Worm (Caenorhabditis elegans): ENCODE measurements around the gene nhr-208.

Gene nhr-208

DNA sequence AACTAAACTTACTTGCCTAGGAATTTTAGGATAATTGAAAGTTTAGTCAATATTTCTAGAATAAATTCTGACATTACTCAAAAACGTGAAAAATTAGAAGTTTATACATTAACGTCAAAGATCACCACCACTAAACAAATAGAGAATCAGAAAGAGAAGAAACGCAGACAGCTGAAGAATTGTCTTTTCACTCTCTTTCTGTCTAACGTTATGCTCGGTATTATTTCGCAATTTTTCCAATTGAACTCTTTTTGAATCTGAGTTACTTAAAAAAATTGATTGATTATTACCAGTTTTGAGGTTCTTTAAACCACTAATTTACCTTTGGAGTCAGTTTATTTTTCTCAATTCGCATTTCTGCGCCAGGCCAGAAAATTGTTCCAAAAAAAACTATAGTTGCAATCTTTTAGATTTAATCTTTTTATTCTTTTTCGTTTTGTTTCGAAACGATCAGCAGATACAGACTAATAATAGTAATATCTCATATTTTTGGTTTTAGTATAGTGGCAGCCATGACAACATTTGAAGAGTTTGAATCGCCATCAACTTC, 6.8 kb downstream of the nhr-208 start, which contains the start of gene nhr-154:
nhr-154 (plus strand) TSS at position 500 of the 550 bp plus-strand sequence.
- TF ChIP-seq tra-4 (tag; optimal IDR thresholded peaks at IDR 0.05) (no peak), tbx-37 (GFP tag; conservative IDR thresholded peaks at IDR 0.05) (no peak), B0310.2 (tag; optimal IDR thresholded peaks at IDR 0.05) (no peak), ceh-13 (GFP tag; optimal IDR thresholded peaks at IDR 0.05) (no peak), ama-1 (optimal IDR thresholded peaks at IDR 0.05) (no peak), ets-7 (tag; optimal IDR thresholded peaks at IDR 0.05) (no peak)

ce11 chrV:12103920-12104319, 9.8 kb downstream of the nhr-208 start, which contains the start of gene nhr-153:
Gene nhr-153 (plus strand): TSS chrV:12104220.
- TF ChIP-seq tbx-37 (GFP tag; conservative IDR thresholded peaks at IDR 0.05): no peak
- no peak for TF ChIP-seq B0310.2 (tag; optimal IDR thresholded peaks at IDR 0.05)
- no peak for TF ChIP-seq ceh-36 (tag; optimal IDR thresholded peaks at IDR 0.05)
- no peak for TF ChIP-seq F13C5.2 (tag; optimal IDR thresholded peaks at IDR 0.05)

ce11 chrV:12106841-12107240, 12.7 kb downstream of the nhr-208 start, which contains the start of gene nhr-136:
Gene nhr-136 (plus strand): TSS chrV:12107141.
- no peak for TF ChIP-seq ceh-36 (tag; optimal IDR thresholded peaks at IDR 0.05)

- no peak for TF ChIP-seq tra-4 (tag; optimal IDR thresholded peaks at IDR 0.05)
- no peak for TF ChIP-seq hmg-4 (GFP tag; optimal IDR thresholded peaks at IDR 0.05)
- TF ChIP-seq hnd-1 (tag; optimal IDR thresholded peaks at IDR 0.05): no peak
- no peak for TF ChIP-seq ceh-13 (GFP tag; optimal IDR thresholded peaks at IDR 0.05)
- no peak for TF ChIP-seq B0310.2 (tag; optimal IDR thresholded peaks at IDR 0.05)
- no peak for TF ChIP-seq tbx-37 (GFP tag; conservative IDR thresholded peaks at IDR 0.05)
- no peak for TF ChIP-seq aly-1 (tag; optimal IDR thresholded peaks at IDR 0.05)
- no peak for TF ChIP-seq pes-1 (GFP tag; IDR thresholded peaks at IDR 0.05)
- TF ChIP-seq sea-1 (GFP tag; conservative IDR thresholded peaks at IDR 0.05): no peak
- TF ChIP-seq ceh-36 (tag; optimal IDR thresholded peaks at IDR 0.05): no peak
- no peak for TF ChIP-seq ama-1 (optimal IDR thresholded peaks at IDR 0.05)
- TF ChIP-seq scrt-1 (GFP tag; IDR thresholded peaks at IDR 0.05): no peak
- TF ChIP-seq tbx-11 (GFP tag; IDR thresholded peaks at IDR 0.05): no peak
- no peak for TF ChIP-seq hmbx-1 (tag; optimal IDR thresholded peaks at IDR 0.05)
- no peak for TF ChIP-seq flt-1 (GFP tag; IDR thresholded peaks at IDR 0.05)
- TF ChIP-seq F13C5.2 (tag; optimal IDR thresholded peaks at IDR 0.05): no peak
Measured at ce11 chrV:12111452-12111851, 17.3 kb downstream of the nhr-208 start, which contains the start of gene lhpp-1. Gene lhpp-1 (minus strand): TSS chrV:12111805.

- TF ChIP-seq ets-7 (tag; optimal IDR thresholded peaks at IDR 0.05): no peak
Measured at ce11 chrV:12113726-12114125, 19.6 kb downstream of the nhr-208 start.

DNA sequence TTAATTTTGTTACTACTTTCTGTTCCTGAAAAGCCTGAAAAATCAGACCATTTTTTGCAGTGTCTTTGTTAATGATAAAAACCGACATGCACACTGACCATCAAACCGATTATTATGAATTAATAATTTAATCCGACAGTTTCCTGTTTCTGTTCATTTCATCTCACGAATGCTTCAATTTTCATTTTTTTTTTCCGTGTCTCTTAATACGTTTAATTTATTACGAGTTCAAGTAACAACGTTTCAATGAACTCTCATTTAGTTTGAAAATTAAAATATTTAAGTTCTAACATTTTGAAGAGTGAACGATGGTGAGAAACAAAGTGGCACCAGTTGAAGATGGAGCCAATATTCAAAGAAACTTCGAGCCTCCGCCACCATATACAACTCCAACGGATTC, 20.6 kb downstream of the nhr-208 start, which contains the start of gene spin-1:
spin-1 (plus strand) TSS at position 301 of the 400 bp plus-strand sequence.
- TF ChIP-seq sea-1 (GFP tag; conservative IDR thresholded peaks at IDR 0.05): no peak
- TF ChIP-seq ets-7 (tag; optimal IDR thresholded peaks at IDR 0.05): no peak
- no peak for TF ChIP-seq ceh-13 (GFP tag; optimal IDR thresholded peaks at IDR 0.05)
- no peak for TF ChIP-seq hmg-4 (GFP tag; optimal IDR thresholded peaks at IDR 0.05)
- TF ChIP-seq pes-1 (GFP tag; IDR thresholded peaks at IDR 0.05): no peak

DNA sequence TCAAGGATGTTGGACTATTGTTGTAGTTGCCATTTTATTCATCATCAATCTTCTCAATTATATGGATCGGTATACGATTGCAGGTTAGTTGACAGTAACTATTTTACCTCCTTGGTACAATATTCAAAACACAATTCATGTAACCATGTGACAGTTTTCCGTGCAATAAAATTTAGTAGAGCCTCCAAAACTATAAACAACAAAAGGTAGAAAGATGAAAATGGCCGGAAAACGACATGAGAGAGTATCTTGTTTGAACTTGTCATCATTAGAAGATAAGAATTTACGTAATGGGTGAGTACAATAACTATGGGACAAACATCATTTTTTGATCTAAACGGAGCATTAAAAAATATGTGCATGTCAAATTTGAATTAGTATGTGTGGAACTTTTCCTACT, 21.0 kb downstream of the nhr-208 start:
- TF ChIP-seq tra-4 (tag; optimal IDR thresholded peaks at IDR 0.05) (no peak), hmg-4 (GFP tag; optimal IDR thresholded peaks at IDR 0.05) (no peak), F13C5.2 (tag; optimal IDR thresholded peaks at IDR 0.05) (no peak), pes-1 (GFP tag; IDR thresholded peaks at IDR 0.05) (no peak), ama-1 (optimal IDR thresholded peaks at IDR 0.05) (no peak), aly-1 (tag; optimal IDR thresholded peaks at IDR 0.05) (no peak), ceh-13 (GFP tag; optimal IDR thresholded peaks at IDR 0.05) (no peak), tbx-11 (GFP tag; IDR thresholded peaks at IDR 0.05) (no peak), tbx-37 (GFP tag; conservative IDR thresholded peaks at IDR 0.05) (no peak), sea-1 (GFP tag; conservative IDR thresholded peaks at IDR 0.05) (no peak), B0310.2 (tag; optimal IDR thresholded peaks at IDR 0.05) (no peak), ets-7 (tag; optimal IDR thresholded peaks at IDR 0.05) (no peak), ceh-36 (tag; optimal IDR thresholded peaks at IDR 0.05) (no peak), hmbx-1 (tag; optimal IDR thresholded peaks at IDR 0.05) (no peak), flt-1 (GFP tag; IDR thresholded peaks at IDR 0.05) (no peak)

DNA sequence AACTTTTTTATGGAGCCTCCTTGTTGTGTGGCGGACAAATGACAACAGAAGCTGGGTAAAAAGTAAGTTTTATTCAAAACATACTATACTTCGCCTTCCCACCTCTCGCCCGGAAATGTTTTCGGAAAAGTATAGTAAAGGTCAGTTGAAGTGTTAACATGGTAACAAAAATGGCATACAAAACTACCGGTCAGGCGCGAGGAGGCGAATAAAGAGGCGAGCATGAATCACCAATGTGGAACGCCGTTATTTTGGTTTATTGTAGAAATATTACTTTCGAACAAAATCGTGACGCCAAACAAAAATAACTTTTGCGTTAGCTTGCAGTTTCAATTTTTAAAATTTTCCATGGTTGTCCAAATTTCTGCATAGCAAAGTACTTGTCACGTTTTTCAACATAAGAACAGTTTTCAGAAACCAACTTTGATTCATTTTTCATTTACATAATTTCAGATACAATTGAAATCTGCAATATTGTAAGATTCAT, 23.5 kb downstream of the nhr-208 start, which contains the start of gene C13C4.8:
C13C4.8 (plus strand) TSS at position 437 of the 487 bp plus-strand sequence.
- TF ChIP-seq pes-1 (GFP tag; IDR thresholded peaks at IDR 0.05) (no peak), ceh-13 (GFP tag; optimal IDR thresholded peaks at IDR 0.05) (no peak), sea-1 (GFP tag; conservative IDR thresholded peaks at IDR 0.05) (no peak), tbx-37 (GFP tag; conservative IDR thresholded peaks at IDR 0.05) (no peak), hnd-1 (tag; optimal IDR thresholded peaks at IDR 0.05) (no peak), flt-1 (GFP tag; IDR thresholded peaks at IDR 0.05) (no peak), hmg-4 (GFP tag; optimal IDR thresholded peaks at IDR 0.05) (no peak), F13C5.2 (tag; optimal IDR thresholded peaks at IDR 0.05) (no peak), ets-7 (tag; optimal IDR thresholded peaks at IDR 0.05) (no peak), tra-4 (tag; optimal IDR thresholded peaks at IDR 0.05) (no peak), aly-1 (tag; optimal IDR thresholded peaks at IDR 0.05) (no peak), scrt-1 (GFP tag; IDR thresholded peaks at IDR 0.05) (no peak), ceh-36 (tag; optimal IDR thresholded peaks at IDR 0.05) (no peak), hmbx-1 (tag; optimal IDR thresholded peaks at IDR 0.05) (no peak), ama-1 (optimal IDR thresholded peaks at IDR 0.05) (no peak), B0310.2 (tag; optimal IDR thresholded peaks at IDR 0.05) (no peak), tbx-11 (GFP tag; IDR thresholded peaks at IDR 0.05) (no peak)

Measured in whole organism, early embryonic.